Fruit fly (Drosophila melanogaster) S2 (cell line): ENCODE results near the gene CG15043.

Experiments used
- CG8478 ChIP-seq: fragments of >200 bp; optimal IDR thresholded peaks from 2 replicates; lab custom pipeline; 2018
- CTCF ChIP-seq, 2 experiments: fragments of >200 bp; optimal IDR thresholded peaks; 2 replicates each; lab custom pipeline; 2018

- TF ChIP-seq CG8478 (lab: Kevin White, UChicago) (no peak), CTCF (optimal IDR thresholded peaks at IDR 0.05; lab: Kevin White, UChicago) (no peak)
Measured at dm6 chrX:18509430-18509829, 15.5 kb upstream of the CG15043 start.
